Worm (Caenorhabditis elegans) whole organism, mixed stage, embryonic: ENCODE measurements around the gene C43C3.4.

Experiments
- M03D4.4 ChIP-seq: sonication (generic microtip); optimal IDR thresholded peaks from 2 replicates; lab custom pipeline; 2017; ENCODE audit warnings: mild to moderate bottlenecking, missing genetic modification characterization, missing compliant biosample characterization
- bed-3 ChIP-seq: fragments of 200-800 bp; sonication (Bioruptor generic); optimal IDR thresholded peaks from 3 replicates; lab custom pipeline; 2018; ENCODE audit warnings: mild to moderate bottlenecking, missing genetic modification characterization, moderate library complexity, missing compliant biosample characterization
- blmp-1 ChIP-seq: fragments of 150-350 bp; optimal IDR thresholded peaks from 2 replicates; lab custom pipeline; 2014; ENCODE audit warnings: missing biosample characterization, missing genetic modification characterization
- ceh-39 ChIP-seq: fragments of 150-350 bp; optimal IDR thresholded peaks from 2 replicates; lab custom pipeline; 2014; ENCODE audit warnings: missing biosample characterization, missing genetic modification characterization
- ceh-43 ChIP-seq: fragments of 200-800 bp; sonication (Bioruptor generic); optimal IDR thresholded peaks from 2 replicates; lab custom pipeline; 2018; ENCODE audit warnings: mild to moderate bottlenecking, missing genetic modification characterization, moderate library complexity, missing compliant biosample characterization
- ceh-83 ChIP-seq: fragments of 200-800 bp; sonication (Bioruptor generic); optimal IDR thresholded peaks from 2 replicates; lab custom pipeline; 2018; ENCODE audit warnings: mild to moderate bottlenecking, missing genetic modification characterization, missing compliant biosample characterization
- ces-1 ChIP-seq: fragments of 150-350 bp; optimal IDR thresholded peaks from 2 replicates; lab custom pipeline; 2014; ENCODE audit warnings: missing biosample characterization, missing genetic modification reagents, missing genetic modification characterization
- cnd-1 ChIP-seq: fragments of 200-800 bp; sonication (Bioruptor generic); optimal IDR thresholded peaks from 2 replicates; lab custom pipeline; 2018; ENCODE audit warnings: mild to moderate bottlenecking, missing genetic modification characterization, missing compliant biosample characterization
- drap-1 ChIP-seq: fragments of 200-800 bp; sonication (Bioruptor generic); optimal IDR thresholded peaks from 3 replicates; lab custom pipeline; 2018; ENCODE audit warnings: mild to moderate bottlenecking, missing genetic modification characterization, missing compliant biosample characterization
- elt-3 ChIP-seq: fragments of 150-350 bp; optimal IDR thresholded peaks from 2 replicates; lab custom pipeline; 2014; ENCODE audit warnings: missing biosample characterization, missing genetic modification characterization
- flh-1 ChIP-seq: fragments of 200-800 bp; sonication (Bioruptor generic); optimal IDR thresholded peaks from 2 replicates; lab custom pipeline; 2018; ENCODE audit warnings: mild to moderate bottlenecking, missing genetic modification characterization, moderate library complexity, missing compliant biosample characterization
- ham-2 ChIP-seq: fragments of 200-800 bp; sonication (Bioruptor generic); optimal IDR thresholded peaks from 2 replicates; lab custom pipeline; 2018; ENCODE audit warnings: mild to moderate bottlenecking, missing genetic modification characterization, missing compliant biosample characterization
- hlh-1 ChIP-seq: fragments of 150-350 bp; optimal IDR thresholded peaks from 2 replicates; lab custom pipeline; 2014; ENCODE audit warnings: missing biosample characterization, missing genetic modification reagents, missing genetic modification characterization
- lin-13 ChIP-seq: fragments of 150-350 bp; optimal IDR thresholded peaks from 2 replicates; lab custom pipeline; 2014; ENCODE audit warnings: missing biosample characterization, missing genetic modification characterization
- lin-32 ChIP-seq: fragments of 200-800 bp; sonication (Bioruptor generic); optimal IDR thresholded peaks from 2 replicates; lab custom pipeline; 2018; ENCODE audit warnings: mild to moderate bottlenecking, missing genetic modification characterization, missing compliant biosample characterization
- lsy-2 ChIP-seq: fragments of 150-350 bp; optimal IDR thresholded peaks from 2 replicates; lab custom pipeline; 2014; ENCODE audit warnings: missing biosample characterization, missing genetic modification characterization
- mab-5 ChIP-seq: fragments of 150-350 bp; optimal IDR thresholded peaks from 2 replicates; lab custom pipeline; 2014; ENCODE audit warnings: missing biosample characterization, missing genetic modification characterization
- mep-1 ChIP-seq: fragments of 150-350 bp; optimal IDR thresholded peaks from 2 replicates; lab custom pipeline; 2017; ENCODE audit warnings: missing biosample characterization, missing genetic modification reagents, missing genetic modification characterization, inconsistent platforms
- nhr-12 ChIP-seq: fragments of 150-350 bp; optimal IDR thresholded peaks from 2 replicates; lab custom pipeline; 2014; ENCODE audit warnings: missing biosample characterization, missing genetic modification characterization
- nhr-2 ChIP-seq: fragments of 150-350 bp; optimal IDR thresholded peaks from 2 replicates; lab custom pipeline; 2014; ENCODE audit warnings: missing biosample characterization, missing genetic modification characterization
- nhr-237 ChIP-seq: fragments of 150-350 bp; optimal IDR thresholded peaks from 2 replicates; lab custom pipeline; 2014; ENCODE audit warnings: missing biosample characterization, missing genetic modification characterization
- nhr-28 ChIP-seq: fragments of 150-350 bp; optimal IDR thresholded peaks from 2 replicates; lab custom pipeline; 2014; ENCODE audit warnings: missing biosample characterization, missing genetic modification characterization
- nhr-76 ChIP-seq: sonication (generic microtip); optimal IDR thresholded peaks from 2 replicates; lab custom pipeline; 2017; ENCODE audit warnings: missing biosample characterization, missing genetic modification characterization
- pha-4 ChIP-seq: fragments of 150-350 bp; optimal IDR thresholded peaks from 2 replicates; lab custom pipeline; 2018; ENCODE audit warnings: missing biosample characterization, missing genetic modification reagents, missing genetic modification characterization
- sem-2 ChIP-seq: fragments of 200-800 bp; sonication (Bioruptor generic); optimal IDR thresholded peaks from 2 replicates; lab custom pipeline; 2018; ENCODE audit warnings: mild to moderate bottlenecking, missing genetic modification characterization, missing compliant biosample characterization
- snpc-4 ChIP-seq: fragments of 150-350 bp; optimal IDR thresholded peaks from 2 replicates; lab custom pipeline; 2014; ENCODE audit warnings: missing biosample characterization, missing genetic modification characterization
- sptf-1 ChIP-seq: sonication (generic microtip); optimal IDR thresholded peaks from 2 replicates; lab custom pipeline; 2017; ENCODE audit warnings: mild to moderate bottlenecking, missing genetic modification characterization, moderate library complexity, missing compliant biosample characterization
- tbx-8 ChIP-seq: fragments of 200-800 bp; sonication (Bioruptor generic); optimal IDR thresholded peaks from 2 replicates; lab custom pipeline; 2018; ENCODE audit warnings: mild to moderate bottlenecking, missing genetic modification characterization, moderate library complexity, missing compliant biosample characterization
- unc-39 ChIP-seq: fragments of 150-350 bp; optimal IDR thresholded peaks from 2 replicates; lab custom pipeline; 2014; ENCODE audit warnings: missing biosample characterization, missing genetic modification characterization
- zip-8 ChIP-seq: fragments of 150-350 bp; optimal IDR thresholded peaks from 2 replicates; lab custom pipeline; 2014; ENCODE audit warnings: missing biosample characterization, missing genetic modification characterization
- ztf-11 ChIP-seq: fragments of 150-350 bp; optimal IDR thresholded peaks from 2 replicates; lab custom pipeline; 2014; ENCODE audit warnings: missing biosample characterization, missing genetic modification characterization

C43C3.4 gene

DNA sequence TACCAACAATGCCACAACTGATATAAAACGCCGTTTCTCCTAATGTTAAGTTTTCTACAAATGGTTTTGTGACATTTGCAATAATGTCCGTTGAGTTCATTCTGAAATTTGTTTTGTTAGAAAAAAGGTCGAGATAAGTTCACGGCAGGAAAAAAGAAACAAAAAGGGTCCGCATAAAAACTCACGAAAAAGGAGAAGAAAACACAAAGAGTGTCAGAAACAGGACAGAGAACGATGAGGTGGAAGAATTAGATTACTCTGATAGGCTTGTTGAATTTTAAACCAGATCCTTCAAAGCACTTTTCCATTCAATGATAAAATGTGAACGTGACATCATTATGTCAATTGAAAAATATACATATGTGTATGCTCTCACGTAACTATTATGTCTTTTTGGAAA, 21.7 kb downstream of the C43C3.4 start, which contains the start of gene aex-2:
aex-2 (minus strand) TSS at position 101 of the 400 bp plus-strand sequence.
- TF ChIP-seq zip-8 (tag; lab: Kevin White, UChicago) (no peak), lin-13 (tag; lab: Kevin White, UChicago) (no peak), ceh-43 (no peak), tbx-8 (GFP tag; lab: Kevin White, UChicago) (no peak), nhr-237 (tag; lab: Kevin White, UChicago) (no peak), bed-3 (no peak), mep-1 (tag; lab: Kevin White, UChicago) (no peak), ceh-83 (GFP tag; lab: Kevin White, UChicago) (no peak), cnd-1 (tag; lab: Kevin White, UChicago) (no peak), snpc-4 (no peak), hlh-1 (no peak), ceh-39 (tag; lab: Kevin White, UChicago) (no peak), elt-3 (no peak), nhr-2 (no peak), ham-2 (GFP tag; lab: Kevin White, UChicago) (no peak), blmp-1 (tag; lab: Kevin White, UChicago) (no peak)

DNA sequence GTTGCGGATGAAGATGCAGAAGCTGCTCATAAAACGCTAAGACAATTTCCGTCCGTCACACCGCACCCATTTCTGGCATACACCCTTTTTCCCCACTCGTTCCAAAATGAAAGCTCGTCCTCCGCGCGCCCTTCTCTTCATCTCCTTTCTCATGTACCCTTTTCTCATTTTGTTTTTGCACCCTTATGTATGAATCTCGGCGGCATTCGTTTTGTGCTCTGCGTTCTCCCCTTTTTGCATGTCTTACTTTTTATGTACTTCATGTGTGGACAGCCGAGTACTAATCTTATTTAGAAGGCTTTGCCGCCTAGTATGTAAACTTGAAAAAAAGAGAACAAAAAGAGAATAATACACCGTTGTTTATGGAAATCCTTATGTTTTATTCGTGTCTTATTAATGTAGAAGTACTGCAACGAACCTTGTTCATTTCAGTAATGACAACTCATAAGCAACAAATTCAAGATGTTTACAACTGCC, 26.6 kb downstream of the C43C3.4 start, which contains the start of gene F34H10.4:
F34H10.4 (plus strand) TSS at position 427 of the 477 bp plus-strand sequence.
- TF ChIP-seq lin-32 (no peak), ces-1 (GFP tag; lab: Kevin White, UChicago) (peak; percentile 53), nhr-2 (no peak), ceh-39 (tag; lab: Kevin White, UChicago) (no peak), mep-1 (tag; lab: Kevin White, UChicago) (no peak), flh-1 (no peak), ztf-11 (tag; lab: Kevin White, UChicago) (no peak), bed-3 (no peak)

DNA sequence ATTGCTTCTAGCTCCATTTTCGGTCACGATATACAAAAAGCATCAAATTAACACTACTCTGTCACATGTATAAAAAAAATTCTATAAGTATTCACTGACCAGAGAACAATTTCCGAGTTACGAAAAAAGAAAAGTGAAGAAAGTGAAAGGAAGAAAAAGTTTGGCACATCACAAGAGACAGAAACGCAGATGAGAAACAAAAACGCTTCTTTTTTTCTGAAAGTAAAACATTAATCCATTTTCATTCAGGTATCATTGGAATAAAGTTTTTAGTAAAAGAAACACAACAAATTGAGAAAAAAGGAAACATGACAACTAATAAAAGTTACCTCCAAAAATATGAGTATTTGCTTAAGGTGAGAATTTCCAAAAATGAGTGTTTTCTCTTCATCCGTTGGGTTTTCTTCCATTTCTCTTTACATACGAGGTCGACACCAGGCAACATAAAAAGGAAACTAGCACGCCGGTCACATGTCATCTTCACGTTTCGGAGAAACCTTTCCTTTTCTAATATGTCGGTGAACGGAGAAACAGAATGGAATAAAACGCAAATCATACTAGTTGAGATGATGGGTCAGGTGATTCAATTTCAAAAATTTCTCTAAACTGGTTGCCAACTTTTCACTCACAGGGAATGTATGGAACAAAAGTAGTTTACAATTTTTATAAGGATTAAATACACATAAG, 31.8 kb downstream of the C43C3.4 start:
- TF ChIP-seq nhr-12 (tag; lab: Kevin White, UChicago), result no peak

DNA sequence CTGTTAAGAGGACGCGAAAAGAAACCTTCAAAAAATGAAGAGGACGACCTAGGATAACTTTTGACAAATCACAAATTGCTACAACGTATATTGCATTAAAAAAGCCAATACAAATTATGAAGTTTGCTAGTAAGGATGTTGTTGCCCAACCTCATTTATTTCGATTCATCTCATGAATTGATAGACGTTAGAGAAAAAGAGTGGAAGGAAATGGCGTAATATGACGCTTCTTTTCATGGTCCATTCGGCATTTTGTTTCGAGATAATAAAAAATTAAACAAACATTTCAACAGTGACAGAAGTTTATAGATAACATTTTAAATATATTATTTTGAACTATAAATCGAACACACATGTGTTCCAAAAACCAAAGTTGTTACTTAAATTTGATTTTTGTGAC, 33.8 kb downstream of the C43C3.4 start:
- TF ChIP-seq lin-13 (tag; lab: Kevin White, UChicago) (no peak), sptf-1 (tag; lab: Kevin White, UChicago) (no peak), nhr-12 (tag; lab: Kevin White, UChicago) (no peak), tbx-8 (GFP tag; lab: Kevin White, UChicago) (no peak), M03D4.4 (tag; lab: Kevin White, UChicago) (no peak), ces-1 (GFP tag; lab: Kevin White, UChicago) (peak; percentile 30), mab-5 (tag; lab: Kevin White, UChicago) (no peak)

DNA sequence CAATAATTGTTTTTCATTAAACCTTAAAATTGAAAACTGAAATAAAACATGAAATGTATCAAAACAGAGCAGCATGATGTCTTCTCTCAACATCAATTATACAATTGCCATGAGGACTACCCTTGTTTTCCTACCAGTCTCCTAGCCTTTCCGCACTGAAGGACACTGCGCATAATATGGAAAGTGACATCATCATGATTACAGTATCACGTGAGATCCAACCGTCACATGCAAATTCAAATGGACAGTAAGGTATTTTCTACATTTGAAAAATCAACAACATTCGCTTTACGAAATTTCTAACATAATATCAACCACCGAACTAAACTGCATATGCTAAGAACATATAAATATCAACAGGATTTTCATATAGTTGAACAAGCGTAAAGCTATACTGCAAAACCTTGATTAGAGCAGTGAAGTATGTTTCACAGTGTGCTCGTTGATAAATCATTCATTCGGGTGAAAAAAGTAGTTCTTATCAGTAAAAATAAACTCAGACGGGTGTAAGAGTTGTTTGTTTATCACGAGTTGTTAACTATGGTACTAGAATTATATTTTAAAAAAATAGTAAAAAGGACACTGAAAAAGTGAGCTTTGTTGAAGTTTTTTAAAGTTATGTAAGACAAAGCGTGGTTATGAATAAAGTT, 35.7 kb downstream of the C43C3.4 start:
- TF ChIP-seq sem-2 (no peak), nhr-76 (tag; lab: Kevin White, UChicago) (no peak), unc-39 (tag; lab: Kevin White, UChicago) (no peak), drap-1 (no peak), lsy-2 (tag; lab: Kevin White, UChicago) (no peak), pha-4 (tag; lab: Kevin White, UChicago) (no peak), hlh-1 (no peak), snpc-4 (no peak), nhr-28 (no peak), lin-32 (no peak), ceh-43 (no peak), blmp-1 (tag; lab: Kevin White, UChicago) (no peak), lin-13 (tag; lab: Kevin White, UChicago) (no peak), flh-1 (no peak), zip-8 (tag; lab: Kevin White, UChicago) (no peak)
